Worm (Caenorhabditis elegans): ENCODE data around the gene C05D12.1.

Gene C05D12.1

ce11 chrII:11376598-11377108 is 38.9 kb downstream of the C05D12.1 start:
- TF ChIP-seq ztf-25 (GFP tag; IDR thresholded peaks at IDR 0.05) (0 out of 2 replicates have a peak, but pooled peaks have one; percentile 61), ceh-27 (GFP tag; optimal IDR thresholded peaks at IDR 0.05) (peak; percentile 57), ekl-4 (GFP tag; IDR thresholded peaks at IDR 0.05) (peak; percentile 94), nfyb-1 (GFP tag; IDR thresholded peaks at IDR 0.05) (peak; percentile 90), D2030.7 (GFP tag; IDR thresholded peaks at IDR 0.05) (peak; percentile 98), nhr-120 (GFP tag; IDR thresholded peaks at IDR 0.05) (no peak), lin-26 (GFP tag; IDR thresholded peaks at IDR 0.05) (peak; percentile 92), rcor-1 (GFP tag; IDR thresholded peaks at IDR 0.05) (peak; percentile 85), rpc-1 (optimal IDR thresholded peaks at IDR 0.05) (no peak), rpc-1 (tag; optimal IDR thresholded peaks at IDR 0.05) (peak; percentile 5), ccch-3 (GFP tag; optimal IDR thresholded peaks at IDR 0.05) (no peak), let-607 (tag; optimal IDR thresholded peaks at IDR 0.05) (peak; percentile 34 to 77), K11D2.4 (GFP tag; IDR thresholded peaks at IDR 0.05) (peak; percentile 73), gei-17 (GFP tag; optimal IDR thresholded peaks at IDR 0.05) (peak; percentile 47), nfya-1 (tag; optimal IDR thresholded peaks at IDR 0.05; ENCODE audit: borderline replicate concordance, insufficient read depth) (no peak), tbp1 (GFP tag; optimal IDR thresholded peaks at IDR 0.05) (peak; percentile 78), F57C9.4 (tag; optimal IDR thresholded peaks at IDR 0.05) (no peak), ceh-79 (tag; optimal IDR thresholded peaks at IDR 0.05) (peak; percentile 60), F49E8.2 (tag; optimal IDR thresholded peaks at IDR 0.05; ENCODE audit: insufficient read depth) (peak; percentile 96), Y79H2A.3 (GFP tag; conservative IDR thresholded peaks at IDR 0.05) (peak; percentile 83), lag-1 (GFP tag; IDR thresholded peaks at IDR 0.05) (0 out of 2 replicates have a peak, but pooled peaks have one; percentile 30), aptf-3 (GFP tag; IDR thresholded peaks at IDR 0.05) (no peak), hlh-26 (GFP tag; conservative IDR thresholded peaks at IDR 0.05) (no peak), sea-2 (GFP tag; IDR thresholded peaks at IDR 0.05) (no peak), Y53F4B.3 (GFP tag; IDR thresholded peaks at IDR 0.05) (peak; percentile 82), mel-28 (tag; optimal IDR thresholded peaks at IDR 0.05; ENCODE audit: borderline replicate concordance) (peak; percentile 20), rec-8 (tag; optimal IDR thresholded peaks at IDR 0.05) (peak; percentile 46 to 81), F55B11.4 (tag; optimal IDR thresholded peaks at IDR 0.05; ENCODE audit: borderline replicate concordance, insufficient read depth) (no peak), pbrm-1 (GFP tag; IDR thresholded peaks at IDR 0.05) (peak; percentile 96), B0336.3 (GFP tag; IDR thresholded peaks at IDR 0.05) (peak; percentile 98), mcd-1 (GFP tag; IDR thresholded peaks at IDR 0.05) (peak; percentile 86), him-1 (tag; optimal IDR thresholded peaks at IDR 0.05) (peak; percentile 94), K12H6.12 (tag; optimal IDR thresholded peaks at IDR 0.05) (no peak), ceh-91 (GFP tag; IDR thresholded peaks at IDR 0.05) (peak; percentile 86), cebp-2 (GFP tag; IDR thresholded peaks at IDR 0.05) (0 out of 2 replicates have a peak, but pooled peaks have one; percentile 57), hrde-1 (tag; optimal IDR thresholded peaks at IDR 0.05; ENCODE audit: borderline replicate concordance) (peak; percentile 95), Y67H2A.10 (GFP tag; conservative IDR thresholded peaks at IDR 0.05) (peak; percentile 39), snpc-3.4 (tag; optimal IDR thresholded peaks at IDR 0.05) (peak; percentile 88), ceh-100 (GFP tag; IDR thresholded peaks at IDR 0.05) (peak; percentile 83), ztf-18 (tag; optimal IDR thresholded peaks at IDR 0.05) (peak; percentile 97), mxl-1 (tag; optimal IDR thresholded peaks at IDR 0.05) (peak; percentile 22), lsy-27 (tag; optimal IDR thresholded peaks at IDR 0.05; ENCODE audit: borderline replicate concordance, insufficient read depth) (no peak), attf-6 (GFP tag; IDR thresholded peaks at IDR 0.05) (peak; percentile 98), nhr-179 (tag; optimal IDR thresholded peaks at IDR 0.05) (no peak), lir-1 (GFP tag; conservative IDR thresholded peaks at IDR 0.05) (peak; percentile 64), F57A8.1 (GFP tag; optimal IDR thresholded peaks at IDR 0.05) (no peak), Y56A3A.18 (GFP tag; IDR thresholded peaks at IDR 0.05) (peak; percentile 87; the same call in 1 of the 2 replicates)
